Worm (Caenorhabditis elegans) whole organism, L4 larva: Measurements from ENCODE around the gene C16C8.22.
"Not testable (repeated sequence)": the region's sequence is repeated elsewhere in the genome, so short reads cannot be mapped to it uniquely, and the experiment has no call there.

ENCODE experiments used
- F26F4.8 ChIP-seq: fragments of 200-800 bp; sonication (Bioruptor generic); conservative IDR thresholded peaks from 2 replicates; pipeline ENCODE4 v1.3.6; 2022; ENCODE audit warnings: missing genetic modification characterization, missing compliant biosample characterization
- Y105C5A.15 ChIP-seq: fragments of 200-800 bp; sonication (Bioruptor generic); IDR thresholded peaks from 2 replicates; pipeline ENCODE4 v1.3.6; 2022; ENCODE audit warnings: missing genetic modification characterization, missing compliant biosample characterization
- Y75B8A.6 ChIP-seq: fragments of 200-800 bp; sonication (Bioruptor generic); IDR thresholded peaks from 2 replicates; pipeline ENCODE4 v1.3.6; 2022; ENCODE audit warnings: missing genetic modification reagents, missing genetic modification characterization, missing compliant biosample characterization
- aha-1 ChIP-seq: fragments of 150-350 bp; peaks from one replicate; lab custom pipeline; 2014; ENCODE audit warnings: missing biosample characterization, missing genetic modification characterization
- ceh-20 ChIP-seq: fragments of 200-800 bp; sonication (Bioruptor generic); IDR thresholded peaks from 2 replicates; pipeline ENCODE4 v1.3.6; 2022; ENCODE audit warnings: missing genetic modification reagents, missing genetic modification characterization, missing compliant biosample characterization
- ceh-28 ChIP-seq: fragments of 150-350 bp; optimal IDR thresholded peaks from 2 replicates; lab custom pipeline; 2014; ENCODE audit warnings: missing biosample characterization, missing genetic modification reagents, missing genetic modification characterization
- ceh-62 ChIP-seq: sonication (generic microtip); optimal IDR thresholded peaks from 2 replicates; lab custom pipeline; 2017; ENCODE audit warnings: missing biosample characterization, missing genetic modification characterization
- daf-12 ChIP-seq: fragments of 150-350 bp; optimal IDR thresholded peaks from 2 replicates; lab custom pipeline; 2014; ENCODE audit warnings: missing biosample characterization, missing genetic modification reagents, missing genetic modification characterization
- daf-19 ChIP-seq: fragments of 200-800 bp; sonication (Bioruptor generic); conservative IDR thresholded peaks from 2 replicates; pipeline ENCODE4 v1.3.6; 2022; ENCODE audit warnings: missing genetic modification characterization, missing compliant biosample characterization
- dmd-9 ChIP-seq: fragments of 200-800 bp; sonication (Bioruptor generic); IDR thresholded peaks from 2 replicates; pipeline ENCODE4 v1.3.6; 2022; ENCODE audit warnings: missing genetic modification reagents, missing genetic modification characterization, missing compliant biosample characterization
- duxl-1 ChIP-seq: sonication (generic microtip); optimal IDR thresholded peaks from 2 replicates; lab custom pipeline; 2016; ENCODE audit warnings: mild to moderate bottlenecking, missing genetic modification characterization, moderate library complexity, missing compliant biosample characterization; ENCODE audit not compliant: poor library complexity
- dve-1 ChIP-seq: sonication (generic microtip); optimal IDR thresholded peaks from 2 replicates; lab custom pipeline; 2017; ENCODE audit warnings: antibody characterized with exemption, mild to moderate bottlenecking, missing genetic modification characterization, missing compliant biosample characterization; ENCODE audit not compliant: insufficient read depth
- fos-1 ChIP-seq: fragments of 150-350 bp; optimal IDR thresholded peaks from 2 replicates; lab custom pipeline; 2014; ENCODE audit warnings: missing biosample characterization, missing genetic modification characterization
- hif-1 ChIP-seq, 2 experiments: sonication (generic microtip); optimal IDR thresholded peaks; 2 replicates each; lab custom pipeline; 2016 to 2017; ENCODE audit warnings: missing compliant biosample characterization in 2 of 2, missing genetic modification characterization in 2 of 2, missing genetic modification reagents in 2 of 2, missing genotype in 2 of 2, mild to moderate bottlenecking in 1 of 2
- hmg-1.1 ChIP-seq: fragments of 200-800 bp; sonication (Bioruptor generic); IDR thresholded peaks from 2 replicates; pipeline ENCODE4 v1.3.6; 2022; ENCODE audit warnings: missing genetic modification reagents, missing genetic modification characterization, missing compliant biosample characterization
- jun-1 ChIP-seq: fragments of 150-350 bp; optimal IDR thresholded peaks from 2 replicates; lab custom pipeline; 2014; ENCODE audit warnings: missing biosample characterization, missing genetic modification reagents, missing genetic modification characterization
- lim-7 ChIP-seq: fragments of 200-800 bp; sonication (Bioruptor generic); IDR thresholded peaks from 2 replicates; pipeline ENCODE4 v1.3.6; 2022; ENCODE audit warnings: missing genetic modification characterization, missing compliant biosample characterization
- lin-1 ChIP-seq: fragments of 200-800 bp; sonication (Bioruptor generic); IDR thresholded peaks from 2 replicates; pipeline ENCODE4 v1.3.6; 2022; ENCODE audit warnings: missing genetic modification reagents, missing genetic modification characterization, missing compliant biosample characterization
- lin-15B ChIP-seq: fragments of 150-350 bp; sonication (generic microtip); optimal IDR thresholded peaks from 3 replicates; lab custom pipeline; 2014; ENCODE audit warnings: missing biosample characterization, missing genetic modification characterization
- madf-5 ChIP-seq, 2 experiments: fragments of 200-800 bp; sonication (Bioruptor generic); IDR thresholded peaks; 2 replicates each; pipeline ENCODE4 v1.3.6; 2022; ENCODE audit warnings: missing compliant biosample characterization in 2 of 2, missing genetic modification characterization in 2 of 2
- madf-9 ChIP-seq: fragments of 200-800 bp; sonication (Bioruptor generic); conservative IDR thresholded peaks from 2 replicates; pipeline ENCODE4 v1.3.6; 2022; ENCODE audit warnings: missing genetic modification reagents, missing genetic modification characterization, missing compliant biosample characterization
- mdt-29 ChIP-seq: fragments of 200-800 bp; sonication (Bioruptor generic); IDR thresholded peaks from 2 replicates; pipeline ENCODE4 v1.3.6; 2022; ENCODE audit warnings: missing genetic modification reagents, missing genetic modification characterization, missing compliant biosample characterization
- nhr-102 ChIP-seq: sonication (generic microtip); optimal IDR thresholded peaks from 2 replicates; lab custom pipeline; 2016; ENCODE audit warnings: mild to moderate bottlenecking, missing genetic modification characterization, moderate library complexity, missing compliant biosample characterization
- nhr-25 ChIP-seq: sonication (generic microtip); optimal IDR thresholded peaks from 2 replicates; lab custom pipeline; 2017; ENCODE audit warnings: missing genetic modification characterization, mild to moderate bottlenecking, missing compliant biosample characterization, antibody characterized with exemption, moderate library complexity, borderline replicate concordance; ENCODE audit not compliant: insufficient read depth
- nhr-42 ChIP-seq: fragments of 200-800 bp; sonication (Bioruptor generic); IDR thresholded peaks from 2 replicates; pipeline ENCODE4 v1.3.6; 2022; ENCODE audit warnings: missing genetic modification characterization, missing compliant biosample characterization
- pha-4 ChIP-seq, 2 experiments: fragments of 150-350 bp in 1 of 2; fragments of 200-800 bp in 1 of 2; sonication (Bioruptor generic) in 1 of 2; IDR thresholded peaks in 1 of 2; optimal IDR thresholded peaks in 1 of 2; 2 replicates each; pipeline versions ENCODE4 v1.3.6 to Lab custom; 2014 to 2022; ENCODE audit warnings: missing genetic modification characterization in 2 of 2, missing genetic modification reagents in 2 of 2, missing biosample characterization in 1 of 2, missing compliant biosample characterization in 1 of 2
- pqm-1 ChIP-seq: sonication (generic microtip); optimal IDR thresholded peaks from 2 replicates; lab custom pipeline; 2017; ENCODE audit warnings: missing biosample characterization, missing genetic modification characterization
- snpc-1.2 ChIP-seq: fragments of 200-800 bp; sonication (Bioruptor generic); IDR thresholded peaks from 2 replicates; pipeline ENCODE4 v1.3.6; 2022; ENCODE audit warnings: missing genetic modification reagents, missing genetic modification characterization, missing compliant biosample characterization
- spr-3 ChIP-seq: fragments of 200-800 bp; sonication (Bioruptor generic); optimal IDR thresholded peaks from 2 replicates; lab custom pipeline; 2018; ENCODE audit warnings: mild to moderate bottlenecking, missing genetic modification characterization, missing compliant biosample characterization
- unc-62 ChIP-seq, 3 experiments: fragments of 150-350 bp in 1 of 3; sonication (generic microtip); optimal IDR thresholded peaks in 2 of 3; peaks in 1 of 3; 1 replicate in 1 of 3; 2 replicates in 2 of 3; lab custom pipeline; 2014 to 2017; ENCODE audit warnings: missing biosample characterization in 3 of 3, missing genetic modification characterization in 3 of 3, missing genetic modification reagents in 3 of 3, missing genotype in 1 of 3
- zag-1 ChIP-seq: fragments of 150-350 bp; optimal IDR thresholded peaks from 2 replicates; lab custom pipeline; 2014; ENCODE audit warnings: missing biosample characterization, missing genetic modification characterization
- zfp-2 ChIP-seq: sonication (generic microtip); optimal IDR thresholded peaks from 2 replicates; lab custom pipeline; 2016; ENCODE audit warnings: mild to moderate bottlenecking, missing genetic modification characterization, missing compliant biosample characterization
- zip-11 ChIP-seq: fragments of 200-800 bp; sonication (Bioruptor generic); IDR thresholded peaks from 2 replicates; pipeline ENCODE4 v1.3.6; 2022; ENCODE audit warnings: missing genetic modification characterization, missing compliant biosample characterization
- ztf-11 ChIP-seq: fragments of 150-350 bp; optimal IDR thresholded peaks from 2 replicates; lab custom pipeline; 2014; ENCODE audit warnings: missing biosample characterization, missing genetic modification characterization
- ztf-7 ChIP-seq: fragments of 150-350 bp; optimal IDR thresholded peaks from 2 replicates; lab custom pipeline; 2014; ENCODE audit warnings: missing biosample characterization, missing genetic modification characterization

The C16C8.22 gene

ce11 chrII:3472316-3472715 is 29.3 kb upstream of the C16C8.22 start, which contains the start of gene Y49F6B.12:
TSS of gene Y49F6B.12 (minus strand) at chrII:3472416.
- TF ChIP-seq aha-1 (tag; lab: Kevin White, UChicago) (peak; percentile 45), ztf-7 (tag; lab: Kevin White, UChicago) (no peak), fos-1 (tag; lab: Kevin White, UChicago) (no peak), nhr-25 (tag; lab: Kevin White, UChicago) (no peak)

ce11 chrII:3471603-3472002 is 28.5 kb upstream of the C16C8.22 start, which contains the start of gene Y49F6B.13:
TSS of gene Y49F6B.13 (minus strand) at chrII:3471703.
- peak; percentile 17 for TF ChIP-seq aha-1 (tag; lab: Kevin White, UChicago)
- no peak for TF ChIP-seq zag-1 (tag; lab: Kevin White, UChicago)

ce11 chrII:3470549-3470948 is 27.5 kb upstream of the C16C8.22 start, which contains the start of gene Y49F6B.20:
TSS of gene Y49F6B.20 (minus strand) at chrII:3470649.
- TF ChIP-seq nhr-42: no peak
- TF ChIP-seq Y75B8A.6: no peak
- no peak for TF ChIP-seq ztf-11
- TF ChIP-seq lim-7 (GFP tag; lab: Robert Waterston, UW): no peak
- no peak for TF ChIP-seq lin-1 (GFP tag; lab: Robert Waterston, UW)
- TF ChIP-seq dmd-9 (GFP tag; lab: Robert Waterston, UW): no peak

- peak in 1 of 2 experiments; percentile 23 for TF ChIP-seq unc-62 (GFP tag; optimal IDR thresholded peaks at IDR 0.05 in 1 of 2; lab: Kevin White, UChicago)
- not testable (repeated sequence) for TF ChIP-seq unc-62 (tag; optimal IDR thresholded peaks at IDR 0.05; lab: Kevin White, UChicago)
Measured at ce11 chrII:3464580-3464979, 21.5 kb upstream of the C16C8.22 start, which contains the start of gene C16C8.10. TSS of gene C16C8.10 (minus strand) at chrII:3464680.

ce11 chrII:3463097-3463496 is 20.0 kb upstream of the C16C8.22 start, which contains the start of gene C16C8.9:
TSS of gene C16C8.9 (minus strand) at chrII:3463197.
- TF ChIP-seq nhr-102 (tag; lab: Kevin White, UChicago) (no peak), dve-1 (no peak), pha-4 (GFP tag; IDR thresholded peaks at IDR 0.05; lab: Robert Waterston, UW) (no peak), pha-4 (tag; optimal IDR thresholded peaks at IDR 0.05; lab: Kevin White, UChicago) (no peak), zfp-2 (no peak), jun-1 (no peak), daf-19 (GFP tag; lab: Robert Waterston, UW) (no peak), mdt-29 (GFP tag; lab: Robert Waterston, UW) (no peak)

ce11 chrII:3461586-3461985 is 18.5 kb upstream of the C16C8.22 start, which contains the start of gene C16C8.8:
TSS of gene C16C8.8 (minus strand) at chrII:3461686.
- TF ChIP-seq hif-1 (tag; optimal IDR thresholded peaks at IDR 0.05; lab: Kevin White, UChicago) (no peak), zfp-2 (no peak), madf-5 (GFP tag; IDR thresholded peaks at IDR 0.05; lab: Robert Waterston, UW) (no peak), pqm-1 (tag; lab: Kevin White, UChicago) (no peak), Y105C5A.15 (no peak), hmg-1.1 (GFP tag; lab: Robert Waterston, UW) (no peak), spr-3 (GFP tag; lab: Kevin White, UChicago) (no peak), duxl-1 (tag; lab: Kevin White, UChicago) (no peak), ceh-28 (tag; lab: Kevin White, UChicago) (no peak), snpc-1.2 (GFP tag; lab: Robert Waterston, UW) (no peak), F26F4.8 (GFP tag; lab: Robert Waterston, UW) (no peak), daf-12 (tag; lab: Kevin White, UChicago) (no peak), lin-15B (tag; lab: Kevin White, UChicago) (no peak), madf-9 (GFP tag; lab: Robert Waterston, UW) (no peak), ceh-20 (GFP tag; lab: Robert Waterston, UW) (no peak), ceh-62 (tag; lab: Kevin White, UChicago) (no peak), zip-11 (GFP tag; lab: Robert Waterston, UW) (no peak), zag-1 (tag; lab: Kevin White, UChicago) (no peak)
